2 worm cellular contexts compared by ENCODE assay signal in the genomic region with DNA sequence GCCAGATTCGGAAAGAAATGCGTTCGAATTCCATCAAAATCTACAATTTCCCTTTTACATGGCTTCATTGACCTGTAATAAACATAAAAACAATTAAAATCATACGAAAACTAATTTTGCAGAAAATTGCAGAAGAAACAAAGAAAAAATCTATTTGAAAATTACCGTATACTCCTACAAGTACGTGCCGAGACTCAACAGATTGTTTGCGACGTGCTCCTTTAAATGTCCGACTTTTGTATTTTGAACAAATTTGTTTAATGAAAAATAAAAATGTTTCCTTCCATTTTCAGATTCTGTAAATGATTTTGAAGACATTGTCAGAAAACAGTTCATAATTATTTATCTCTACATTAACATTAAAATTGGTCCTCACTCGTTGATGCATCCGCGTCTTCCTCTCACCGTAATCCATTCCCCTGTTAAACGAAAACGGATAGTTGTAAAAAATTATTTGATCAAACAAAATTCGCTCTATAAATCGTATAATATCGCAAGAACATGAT.
TF ChIP-seq lines count a peak whose summit lies in the region.

A gene (minus strand): TSS at position 456 of the 506 bp plus-strand sequence.

TF ChIP-seq in whole organism, L4 larva, 104 proteins besides CTCF, POLR2A, EP300 and RAD21:
- no peak for TF ChIP-seq nhr-237 (tag; optimal IDR thresholded peaks at IDR 0.05; lab: Kevin White, UChicago)
- peak in 1 of 2 experiments; percentile 55 for TF ChIP-seq lsy-2 (tag; optimal IDR thresholded peaks at IDR 0.05; lab: Kevin White, UChicago)
- TF ChIP-seq Y48G9A.11 (GFP tag; IDR thresholded peaks at IDR 0.05; lab: Robert Waterston, UW): no peak
- 0 out of 2 replicates have a peak, but pooled peaks have one; percentile 33 for TF ChIP-seq T26A8.4 (GFP tag; IDR thresholded peaks at IDR 0.05; lab: Robert Waterston, UW)
- TF ChIP-seq dmd-8 (GFP tag; IDR thresholded peaks at IDR 0.05; lab: Robert Waterston, UW): no peak

TF ChIP-seq in whole organism, young adult, 124 proteins besides CTCF, POLR2A, EP300 and RAD21:
- TF ChIP-seq nfya-2 (GFP tag; IDR thresholded peaks at IDR 0.05; lab: Robert Waterston, UW): no peak
- TF ChIP-seq C06A6.2 (GFP tag; conservative IDR thresholded peaks at IDR 0.05; lab: Robert Waterston, UW): no peak
- TF ChIP-seq ztf-28 (GFP tag; IDR thresholded peaks at IDR 0.05; lab: Robert Waterston, UW): no peak
- TF ChIP-seq F49E8.2 (tag; optimal IDR thresholded peaks at IDR 0.05; lab: Kevin White, UChicago; ENCODE audit: insufficient read depth): peak; percentile 14
- no peak for TF ChIP-seq T07F8.4 (tag; optimal IDR thresholded peaks at IDR 0.05; lab: Kevin White, UChicago)
- no peak for TF ChIP-seq lag-1 (GFP tag; IDR thresholded peaks at IDR 0.05; lab: Robert Waterston, UW)
- no peak for TF ChIP-seq lin-26 (GFP tag; IDR thresholded peaks at IDR 0.05; lab: Robert Waterston, UW)
- peak; percentile 43; the same call in 1 of the 2 replicates for TF ChIP-seq B0336.3 (GFP tag; IDR thresholded peaks at IDR 0.05; lab: Robert Waterston, UW)
- peak; percentile 47 for TF ChIP-seq lin-54 (GFP tag; optimal IDR thresholded peaks at IDR 0.05; lab: Kevin White, UChicago)
- TF ChIP-seq Y56A3A.18 (GFP tag; IDR thresholded peaks at IDR 0.05; lab: Robert Waterston, UW): no peak
- no peak for TF ChIP-seq hlh-12 (tag; optimal IDR thresholded peaks at IDR 0.05; lab: Kevin White, UChicago)
- no peak for TF ChIP-seq mcd-1 (GFP tag; IDR thresholded peaks at IDR 0.05; lab: Robert Waterston, UW)
- no peak for TF ChIP-seq K11D2.4 (GFP tag; IDR thresholded peaks at IDR 0.05; lab: Robert Waterston, UW)
- TF ChIP-seq attf-5 (GFP tag; optimal IDR thresholded peaks at IDR 0.05; lab: Kevin White, UChicago): no peak
- TF ChIP-seq ztf-22 (GFP tag; optimal IDR thresholded peaks at IDR 0.05; lab: Kevin White, UChicago): no peak
- no peak for TF ChIP-seq F23B12.7 (tag; optimal IDR thresholded peaks at IDR 0.05; lab: Kevin White, UChicago; ENCODE audit: insufficient read depth)
- no peak for TF ChIP-seq let-607 (tag; optimal IDR thresholded peaks at IDR 0.05; lab: Kevin White, UChicago)
- no peak for TF ChIP-seq egrh-3 (GFP tag; IDR thresholded peaks at IDR 0.05; lab: Robert Waterston, UW)
- no peak for TF ChIP-seq F52B5.7 (tag; optimal IDR thresholded peaks at IDR 0.05; lab: Kevin White, UChicago)
- no peak for TF ChIP-seq mes-4 (tag; optimal IDR thresholded peaks at IDR 0.05; lab: Kevin White, UChicago)
- TF ChIP-seq snpc-4 (GFP tag; optimal IDR thresholded peaks at IDR 0.05; lab: Kevin White, UChicago): no peak
- peak in 1 of 4 experiments; percentile 9 for TF ChIP-seq snpc-4 (tag; optimal IDR thresholded peaks at IDR 0.05; lab: Kevin White, UChicago)
- no peak for TF ChIP-seq Y79H2A.3 (GFP tag; conservative IDR thresholded peaks at IDR 0.05; lab: Robert Waterston, UW)
- TF ChIP-seq egl-18 (GFP tag; IDR thresholded peaks at IDR 0.05; lab: Robert Waterston, UW): no peak
- no peak for TF ChIP-seq dpl-1 (GFP tag; optimal IDR thresholded peaks at IDR 0.05; lab: Kevin White, UChicago)
- TF ChIP-seq unc-62 (GFP tag; optimal IDR thresholded peaks at IDR 0.05; lab: Kevin White, UChicago): no peak
- peak; percentile 64 for TF ChIP-seq xnd-1 (tag; optimal IDR thresholded peaks at IDR 0.05; lab: Kevin White, UChicago)
- TF ChIP-seq tbx-9 (tag; optimal IDR thresholded peaks at IDR 0.05; lab: Kevin White, UChicago; ENCODE audit: borderline replicate concordance): no peak
- TF ChIP-seq nhr-179 (tag; optimal IDR thresholded peaks at IDR 0.05; lab: Kevin White, UChicago): no peak
- TF ChIP-seq F37B4.10 (GFP tag; IDR thresholded peaks at IDR 0.05; lab: Robert Waterston, UW): no peak
- no peak for TF ChIP-seq akir-1 (GFP tag; optimal IDR thresholded peaks at IDR 0.05; lab: Kevin White, UChicago)
- peak; percentile 76 for TF ChIP-seq F33H1.4 (GFP tag; IDR thresholded peaks at IDR 0.05; lab: Robert Waterston, UW)
- TF ChIP-seq dpff-1 (tag; optimal IDR thresholded peaks at IDR 0.05; lab: Kevin White, UChicago): no peak
- no peak for TF ChIP-seq atf-7 (tag; optimal IDR thresholded peaks at IDR 0.05; lab: Kevin White, UChicago)
- peak; percentile 86 for TF ChIP-seq lsl-1 (GFP tag; optimal IDR thresholded peaks at IDR 0.05; lab: Kevin White, UChicago)
- TF ChIP-seq sptf-2 (GFP tag; optimal IDR thresholded peaks at IDR 0.05; lab: Kevin White, UChicago): no peak
- TF ChIP-seq F55B11.4 (tag; optimal IDR thresholded peaks at IDR 0.05; lab: Kevin White, UChicago; ENCODE audit: borderline replicate concordance, insufficient read depth): no peak
- TF ChIP-seq him-1 (tag; optimal IDR thresholded peaks at IDR 0.05; lab: Kevin White, UChicago): peak; percentile 39
- 0 out of 2 replicates have a peak, but pooled peaks have one; percentile 23 for TF ChIP-seq madf-8 (GFP tag; conservative IDR thresholded peaks at IDR 0.05; lab: Robert Waterston, UW)
- no peak for TF ChIP-seq gei-17 (GFP tag; optimal IDR thresholded peaks at IDR 0.05; lab: Kevin White, UChicago)
- TF ChIP-seq hlh-26 (GFP tag; conservative IDR thresholded peaks at IDR 0.05; lab: Robert Waterston, UW): no peak
- TF ChIP-seq ekl-4 (GFP tag; IDR thresholded peaks at IDR 0.05; lab: Robert Waterston, UW): 0 out of 2 replicates have a peak, but pooled peaks have one; percentile 36
- TF ChIP-seq efl-1 (GFP tag; optimal IDR thresholded peaks at IDR 0.05; lab: Kevin White, UChicago): peak; percentile 21
- TF ChIP-seq madf-6 (GFP tag; IDR thresholded peaks at IDR 0.05; lab: Robert Waterston, UW): peak; percentile 79
